Fruit fly (Drosophila melanogaster): ENCODE results near the gene CG15330.

Gene CG15330

DNA sequence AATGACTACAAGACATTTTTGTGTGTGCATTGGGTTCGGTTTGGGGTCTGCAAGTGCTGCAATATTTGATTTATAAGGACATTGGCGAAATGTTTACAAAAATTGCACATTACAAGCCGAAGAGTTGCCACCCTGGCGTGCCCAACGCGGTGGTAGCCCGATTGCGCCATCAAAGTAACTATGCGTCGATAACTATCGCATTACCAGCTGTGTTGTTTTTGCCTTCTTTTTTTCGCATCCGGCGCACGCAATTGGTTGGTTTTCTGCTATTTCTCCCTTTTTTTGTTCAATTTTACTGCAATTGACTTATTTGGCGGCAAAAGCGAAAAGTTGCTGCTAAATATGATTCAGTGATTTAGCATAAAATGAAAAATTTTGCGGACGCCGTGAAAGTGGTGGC, 21.2 kb upstream of the CG15330 start, which contains the start of gene RpS14b:
Gene RpS14b (plus strand): TSS at position 220 of the 400 bp plus-strand sequence.
- TF ChIP-seq woc (GFP tag; optimal IDR thresholded peaks at IDR 0.05) (no peak), tai (GFP tag; optimal IDR thresholded peaks at IDR 0.05) (no peak), fru (GFP tag; optimal IDR thresholded peaks at IDR 0.05) (peak; percentile 50), Dfd (GFP tag; optimal IDR thresholded peaks at IDR 0.05) (no peak), GATAd (GFP tag; optimal IDR thresholded peaks at IDR 0.05) (no peak), foxo (GFP tag; optimal IDR thresholded peaks at IDR 0.05) (peak in 1 of 2 experiments; percentile 67), Mio (GFP tag; optimal IDR thresholded peaks at IDR 0.05) (no peak), sv (GFP tag; optimal IDR thresholded peaks at IDR 0.05) (peak; percentile 51), usp (GFP tag; optimal IDR thresholded peaks at IDR 0.05) (no peak), HLH106 (tag; optimal IDR thresholded peaks at IDR 0.05) (peak; percentile 50), Hr78 (GFP tag; optimal IDR thresholded peaks at IDR 0.05) (no peak), rgr (GFP tag; optimal IDR thresholded peaks at IDR 0.05) (peak; percentile 81), Jra (GFP tag; optimal IDR thresholded peaks at IDR 0.05) (peak; percentile 76), Vsx2 (GFP tag; optimal IDR thresholded peaks at IDR 0.05; ENCODE audit: partially characterized antibody) (no peak), pan (optimal IDR thresholded peaks at IDR 0.05) (no peak), N (GFP tag; optimal IDR thresholded peaks at IDR 0.05) (no peak), CrebA (GFP tag; optimal IDR thresholded peaks at IDR 0.05; ENCODE audit: borderline replicate concordance) (no peak), psq (GFP tag; optimal IDR thresholded peaks at IDR 0.05) (peak; percentile 53), ey (GFP tag; optimal IDR thresholded peaks at IDR 0.05) (peak; percentile 21), Dif (GFP tag; optimal IDR thresholded peaks at IDR 0.05; ENCODE audit: partially characterized antibody) (no peak), dmrt93B (GFP tag; optimal IDR thresholded peaks at IDR 0.05) (peak; percentile 66), br (GFP tag; optimal IDR thresholded peaks at IDR 0.05) (peak; percentile 69), Rel (GFP tag; optimal IDR thresholded peaks at IDR 0.05) (no peak), Rel (tag; optimal IDR thresholded peaks at IDR 0.05) (peak; percentile 76), CG9705 (GFP tag; optimal IDR thresholded peaks at IDR 0.05) (peak; percentile 49), Sp1 (GFP tag; optimal IDR thresholded peaks at IDR 0.05) (peak; percentile 74), OdsH (GFP tag; optimal IDR thresholded peaks at IDR 0.05) (peak; percentile 46), brk (GFP tag; optimal IDR thresholded peaks at IDR 0.05) (no peak), h (GFP tag; optimal IDR thresholded peaks at IDR 0.05) (peak; percentile 71), dsf (GFP tag; optimal IDR thresholded peaks at IDR 0.05; ENCODE audit: borderline replicate concordance) (peak; percentile 58), CG32264 (GFP tag; optimal IDR thresholded peaks at IDR 0.05) (peak; percentile 30), Myc (optimal IDR thresholded peaks at IDR 0.05) (no peak), jim (GFP tag; optimal IDR thresholded peaks at IDR 0.05) (peak; percentile 27), sage (GFP tag; optimal IDR thresholded peaks at IDR 0.05) (peak; percentile 27), lola (GFP tag; optimal IDR thresholded peaks at IDR 0.05) (no peak), Hnf4 (GFP tag; optimal IDR thresholded peaks at IDR 0.05) (peak; percentile 77), Abd-B (GFP tag; optimal IDR thresholded peaks at IDR 0.05) (no peak), Hr83 (GFP tag; optimal IDR thresholded peaks at IDR 0.05; ENCODE audit: poor library complexity, severe bottlenecking) (peak; percentile 92), dl (GFP tag; optimal IDR thresholded peaks at IDR 0.05; ENCODE audit: insufficient read depth in 1 of 2, partially characterized antibody in 2 of 2) (no peak)

DNA sequence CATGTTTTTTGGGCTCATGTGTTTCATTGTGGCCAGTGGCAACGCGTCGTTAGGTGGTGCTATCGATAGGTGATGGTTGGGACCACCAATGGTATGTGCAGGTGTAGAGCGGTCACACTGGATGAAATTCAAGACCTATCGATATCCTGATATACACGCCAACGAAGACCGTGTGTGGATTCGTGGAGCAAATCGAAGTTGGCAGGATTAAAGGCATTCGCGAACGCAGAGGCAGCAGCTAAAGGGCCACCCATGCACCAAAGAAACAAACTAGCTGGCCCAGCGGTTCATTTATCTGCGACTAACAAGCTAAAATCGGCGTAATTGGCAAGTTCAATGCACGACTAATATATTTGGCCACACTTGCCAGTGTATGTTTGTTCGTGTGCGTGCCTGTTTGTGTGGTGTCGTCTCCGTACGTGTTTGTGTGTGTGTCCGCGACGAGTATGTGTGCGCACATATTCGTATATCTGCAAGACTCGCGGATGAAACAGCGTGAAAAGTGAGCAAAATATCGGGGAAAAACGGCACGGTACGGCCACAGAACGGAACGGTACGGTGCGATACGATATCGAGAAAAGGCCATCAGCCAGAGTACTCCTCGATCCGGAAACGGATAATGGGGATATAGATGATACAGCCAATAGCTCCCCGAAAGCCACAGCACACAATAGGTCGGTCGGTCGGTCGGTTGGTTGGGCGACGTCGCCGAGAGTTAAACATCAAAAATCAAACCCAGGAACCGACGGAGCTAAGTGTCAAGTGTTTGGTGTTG, 19.9 kb upstream of the CG15330 start, which contains the start of gene Ubr3:
Gene Ubr3 (plus strand): TSS at position 99 of the 775 bp plus-strand sequence.
- TF ChIP-seq lola (GFP tag; optimal IDR thresholded peaks at IDR 0.05), result no peak
- peak in 1 of 2 experiments; percentile 42 for TF ChIP-seq foxo (GFP tag; optimal IDR thresholded peaks at IDR 0.05)
- TF ChIP-seq fru (GFP tag; optimal IDR thresholded peaks at IDR 0.05), result peak; percentile 27
- no peak for TF ChIP-seq CG9705 (GFP tag; optimal IDR thresholded peaks at IDR 0.05)
- no peak for TF ChIP-seq jim (GFP tag; optimal IDR thresholded peaks at IDR 0.05)
- TF ChIP-seq OdsH (GFP tag; optimal IDR thresholded peaks at IDR 0.05), result peak; percentile 9
- TF ChIP-seq h (GFP tag; optimal IDR thresholded peaks at IDR 0.05), result peak; percentile 59
- TF ChIP-seq dl (GFP tag; optimal IDR thresholded peaks at IDR 0.05; ENCODE audit: insufficient read depth in 1 of 2, partially characterized antibody in 2 of 2), result no peak
- TF ChIP-seq N (GFP tag; optimal IDR thresholded peaks at IDR 0.05), result peak; percentile 7
- TF ChIP-seq Hr83 (GFP tag; optimal IDR thresholded peaks at IDR 0.05; ENCODE audit: poor library complexity, severe bottlenecking), result no peak
- TF ChIP-seq br (GFP tag; optimal IDR thresholded peaks at IDR 0.05), result no peak
- TF ChIP-seq rgr (GFP tag; optimal IDR thresholded peaks at IDR 0.05), result peak; percentile 1
- no peak for TF ChIP-seq Dfd (GFP tag; optimal IDR thresholded peaks at IDR 0.05)
- peak; percentile 27 for TF ChIP-seq psq (GFP tag; optimal IDR thresholded peaks at IDR 0.05)
- TF ChIP-seq sv (GFP tag; optimal IDR thresholded peaks at IDR 0.05), result no peak
- no peak for TF ChIP-seq usp (GFP tag; optimal IDR thresholded peaks at IDR 0.05)
- TF ChIP-seq Hnf4 (GFP tag; optimal IDR thresholded peaks at IDR 0.05), result no peak
- TF ChIP-seq Abd-B (GFP tag; optimal IDR thresholded peaks at IDR 0.05), result peak; percentile 11
- TF ChIP-seq CG32264 (GFP tag; optimal IDR thresholded peaks at IDR 0.05), result no peak
- TF ChIP-seq HLH106 (tag; optimal IDR thresholded peaks at IDR 0.05), result no peak
- TF ChIP-seq brk (GFP tag; optimal IDR thresholded peaks at IDR 0.05), result no peak
- peak; percentile 10 for TF ChIP-seq Sp1 (GFP tag; optimal IDR thresholded peaks at IDR 0.05)
- no peak for TF ChIP-seq dsf (GFP tag; optimal IDR thresholded peaks at IDR 0.05; ENCODE audit: borderline replicate concordance)
- no peak for TF ChIP-seq sage (GFP tag; optimal IDR thresholded peaks at IDR 0.05)
- TF ChIP-seq Rel (GFP tag; optimal IDR thresholded peaks at IDR 0.05), result no peak
- peak; percentile 91 for TF ChIP-seq Rel (tag; optimal IDR thresholded peaks at IDR 0.05)
- no peak for TF ChIP-seq Myc (optimal IDR thresholded peaks at IDR 0.05)
- peak; percentile 54 for TF ChIP-seq Jra (GFP tag; optimal IDR thresholded peaks at IDR 0.05)
